Fruit fly (Drosophila melanogaster) whole organism, embryonic: Measurements from ENCODE around the gene CG14395.

Experiments
- Awh ChIP-seq: fragments of 200-800 bp; sonication (Bioruptor generic); IDR thresholded peaks from 2 replicates; pipeline ENCODE4, ENCODE4 v1.3.6; 2022; ENCODE audit warnings: missing biosample characterization, missing genetic modification characterization
- Bgb ChIP-seq: fragments of 200-800 bp; sonication (Bioruptor generic); IDR thresholded peaks from 2 replicates; pipeline ENCODE4 v1.3.6; 2022; ENCODE audit warnings: missing biosample characterization, missing genetic modification characterization; ENCODE audit not compliant: partially characterized antibody
- BtbVII ChIP-seq: fragments of 200-800 bp; sonication (Bioruptor generic); optimal IDR thresholded peaks from 3 replicates; lab custom pipeline; 2017; ENCODE audit warnings: missing biosample characterization, mild to moderate bottlenecking, missing genetic modification characterization
- CG10321 ChIP-seq: fragments of 200-800 bp; sonication (Bioruptor generic); IDR thresholded peaks from 2 replicates; pipeline ENCODE4 v1.3.6; 2022; ENCODE audit warnings: missing biosample characterization, missing genetic modification characterization
- CG10979 ChIP-seq: fragments of 200-800 bp; sonication (Bioruptor generic); optimal IDR thresholded peaks from 2 replicates; lab custom pipeline; 2018; ENCODE audit warnings: missing biosample characterization, mild to moderate bottlenecking, missing genetic modification characterization, moderate library complexity
- CG11247 ChIP-seq: fragments of 200-800 bp; sonication (Bioruptor generic); IDR thresholded peaks from 2 replicates; pipeline ENCODE4 v1.3.6; 2022; ENCODE audit warnings: missing biosample characterization, missing genetic modification characterization
- CG12155 ChIP-seq: fragments of 200-800 bp; sonication (Bioruptor generic); optimal IDR thresholded peaks from 3 replicates; lab custom pipeline; 2016; ENCODE audit warnings: missing biosample characterization, missing genetic modification characterization
- CG1529 ChIP-seq: fragments of 200-800 bp; sonication (Bioruptor generic); optimal IDR thresholded peaks from 3 replicates; lab custom pipeline; 2018; ENCODE audit warnings: missing biosample characterization, missing genetic modification characterization
- CG1602 ChIP-seq: fragments of 200-800 bp; sonication (Bioruptor generic); optimal IDR thresholded peaks from 3 replicates; lab custom pipeline; 2016; ENCODE audit warnings: missing biosample characterization, missing genetic modification characterization
- CG16813 ChIP-seq: fragments of 200-800 bp; sonication (Bioruptor generic); IDR thresholded peaks from 3 replicates; pipeline ENCODE4 v1.3.6; 2022; ENCODE audit warnings: missing biosample characterization, missing genetic modification characterization; ENCODE audit not compliant: partially characterized antibody
- CG17385 ChIP-seq: fragments of 200-800 bp; sonication (Bioruptor generic); optimal IDR thresholded peaks from 3 replicates; lab custom pipeline; 2018; ENCODE audit warnings: missing biosample characterization, mild to moderate bottlenecking, missing genetic modification characterization
- CG30431 ChIP-seq: fragments of 200-800 bp; sonication (Bioruptor generic); optimal IDR thresholded peaks from 2 replicates; lab custom pipeline; 2017; ENCODE audit warnings: missing biosample characterization, missing genetic modification characterization
- CG33557 ChIP-seq: fragments of 200-800 bp; sonication (Bioruptor generic); optimal IDR thresholded peaks from 2 replicates; lab custom pipeline; 2019; ENCODE audit warnings: missing biosample characterization, mild to moderate bottlenecking, missing genetic modification characterization, moderate library complexity
- CG4360 ChIP-seq: fragments of 200-800 bp; sonication (Bioruptor generic); IDR thresholded peaks from 2 replicates; pipeline ENCODE4 v1.3.6; 2022; ENCODE audit warnings: missing biosample characterization, missing genetic modification characterization
- CG7928 ChIP-seq: fragments of 200-800 bp; sonication (Bioruptor generic); optimal IDR thresholded peaks from 2 replicates; lab custom pipeline; 2017; ENCODE audit warnings: missing biosample characterization, mild to moderate bottlenecking, missing genetic modification characterization
- CG8924 ChIP-seq: fragments of 200-800 bp; optimal IDR thresholded peaks from 3 replicates; lab custom pipeline; 2019; ENCODE audit warnings: missing biosample characterization, mild to moderate bottlenecking, missing genetic modification characterization, moderate library complexity
- CG9817 ChIP-seq: fragments of 200-800 bp; sonication (Bioruptor generic); optimal IDR thresholded peaks from 2 replicates; lab custom pipeline; 2018; ENCODE audit warnings: missing biosample characterization, mild to moderate bottlenecking, missing genetic modification characterization, moderate library complexity
- Ets97D ChIP-seq: fragments of 200-800 bp; sonication (Bioruptor generic); optimal IDR thresholded peaks from 3 replicates; lab custom pipeline; 2016; ENCODE audit warnings: missing biosample characterization, missing genetic modification characterization
- HHEX ChIP-seq: fragments of 200-800 bp; sonication (Bioruptor generic); optimal IDR thresholded peaks from 3 replicates; lab custom pipeline; 2017; ENCODE audit warnings: missing biosample characterization, mild to moderate bottlenecking, missing genetic modification characterization, missing genetic modification reagents
- HLH3B ChIP-seq: fragments of 200-800 bp; sonication (Bioruptor generic); IDR thresholded peaks from 2 replicates; pipeline ENCODE4 v1.3.6; 2022; ENCODE audit warnings: missing biosample characterization, missing genetic modification characterization
- Hand ChIP-seq: fragments of 200-800 bp; sonication (Bioruptor generic); optimal IDR thresholded peaks from 2 replicates; lab custom pipeline; 2017; ENCODE audit warnings: mild to moderate bottlenecking, missing biosample characterization, missing genetic modification reagents, missing genetic modification characterization
- HmgZ ChIP-seq: fragments of 200-800 bp; sonication (Bioruptor generic); optimal IDR thresholded peaks from 2 replicates; lab custom pipeline; 2018; ENCODE audit warnings: missing biosample characterization, mild to moderate bottlenecking, missing genetic modification characterization
- NfI ChIP-seq: fragments of 200-800 bp; sonication (Bioruptor generic); optimal IDR thresholded peaks from 3 replicates; lab custom pipeline; 2018; ENCODE audit warnings: missing biosample characterization, mild to moderate bottlenecking, missing genetic modification characterization, moderate library complexity
- Oli ChIP-seq: fragments of 200-800 bp; sonication (Bioruptor generic); optimal IDR thresholded peaks from 2 replicates; lab custom pipeline; 2018; ENCODE audit warnings: missing biosample characterization, mild to moderate bottlenecking, missing genetic modification characterization, moderate library complexity
- Ravus ChIP-seq: fragments of 200-800 bp; sonication (Bioruptor generic); IDR thresholded peaks from 2 replicates; pipeline ENCODE4 v1.3.6; 2022; ENCODE audit warnings: missing biosample characterization, missing genetic modification characterization
- Sox102F ChIP-seq: fragments of 200-800 bp; sonication (Bioruptor generic); optimal IDR thresholded peaks from 2 replicates; lab custom pipeline; 2018; ENCODE audit warnings: missing biosample characterization, mild to moderate bottlenecking, missing genetic modification characterization, moderate library complexity
- Trl ChIP-seq, 3 experiments: fragments of >200 bp in 2 of 3; fragments of 200-800 bp in 1 of 3; sonication (Bioruptor generic) in 1 of 3; optimal IDR thresholded peaks; 2 replicates in 1 of 3; 3 replicates in 2 of 3; lab custom pipeline; 2016 to 2017; ENCODE audit warnings: missing biosample characterization in 1 of 3, missing genetic modification characterization in 1 of 3
- aop ChIP-seq: fragments of 200-800 bp; sonication (Bioruptor generic); IDR thresholded peaks from 2 replicates; pipeline ENCODE4 v1.3.6; 2022; ENCODE audit warnings: missing biosample characterization, missing genetic modification characterization
- ash1 ChIP-seq: fragments of 200-800 bp; sonication (Bioruptor generic); optimal IDR thresholded peaks from 2 replicates; lab custom pipeline; 2018; ENCODE audit warnings: missing biosample characterization, mild to moderate bottlenecking, missing genetic modification characterization
- ato ChIP-seq: fragments of 200-800 bp; sonication (Bioruptor generic); IDR thresholded peaks from 2 replicates; pipeline ENCODE4 v1.3.6; 2022; ENCODE audit warnings: missing biosample characterization, missing genetic modification characterization; ENCODE audit not compliant: partially characterized antibody
- bab2 ChIP-seq: fragments of 200-800 bp; sonication (Bioruptor generic); optimal IDR thresholded peaks from 2 replicates; lab custom pipeline; 2016; ENCODE audit warnings: missing biosample characterization, missing genetic modification characterization
- bsh ChIP-seq, 2 experiments: fragments of 200-800 bp; sonication (Bioruptor generic); optimal IDR thresholded peaks; 2 replicates each; lab custom pipeline; 2017 to 2018; ENCODE audit warnings: mild to moderate bottlenecking in 2 of 2, missing biosample characterization in 2 of 2, missing genetic modification characterization in 2 of 2, moderate library complexity in 1 of 2
- dan ChIP-seq: fragments of 200-800 bp; sonication (Bioruptor generic); IDR thresholded peaks from 2 replicates; pipeline ENCODE4 v1.3.6; 2022; ENCODE audit warnings: missing biosample characterization, missing genetic modification characterization
- eve ChIP-seq, 2 experiments: fragments of >200 bp; optimal IDR thresholded peaks; 2 replicates each; lab custom pipeline; 2017; ENCODE audit warnings: missing biosample characterization in 2 of 2, missing genetic modification characterization in 2 of 2
- ftz-f1 ChIP-seq: fragments of 200-800 bp; sonication (Bioruptor generic); optimal IDR thresholded peaks from 2 replicates; lab custom pipeline; 2016; ENCODE audit warnings: missing biosample characterization, missing genetic modification characterization
- knrl ChIP-seq: fragments of 200-800 bp; sonication (Bioruptor generic); IDR thresholded peaks from 3 replicates; pipeline ENCODE4 v1.3.6; 2022; ENCODE audit warnings: missing biosample characterization, missing genetic modification characterization; ENCODE audit not compliant: partially characterized antibody
- lmd ChIP-seq: fragments of 200-800 bp; sonication (Bioruptor generic); IDR thresholded peaks from 2 replicates; pipeline ENCODE4 v1.3.6; 2022; ENCODE audit warnings: missing biosample characterization, missing genetic modification characterization
- nau ChIP-seq: fragments of 200-800 bp; sonication (Bioruptor generic); optimal IDR thresholded peaks from 3 replicates; lab custom pipeline; 2017; ENCODE audit warnings: missing biosample characterization, mild to moderate bottlenecking, missing genetic modification characterization, missing genetic modification reagents
- pb ChIP-seq: fragments of 200-800 bp; sonication (Bioruptor generic); optimal IDR thresholded peaks from 3 replicates; lab custom pipeline; 2016; ENCODE audit warnings: missing biosample characterization, missing genetic modification characterization
- pho ChIP-seq: fragments of 200-800 bp; sonication (Bioruptor generic); optimal IDR thresholded peaks from 2 replicates; lab custom pipeline; 2016; ENCODE audit warnings: missing biosample characterization, missing genetic modification characterization
- sc ChIP-seq, 3 experiments: fragments of >200 bp in 2 of 3; fragments of 200-800 bp in 1 of 3; sonication (Bioruptor generic) in 1 of 3; optimal IDR thresholded peaks; 2 replicates in 2 of 3; 3 replicates in 1 of 3; lab custom pipeline; 2017; ENCODE audit warnings: mild to moderate bottlenecking in 1 of 3, missing biosample characterization in 1 of 3, missing genetic modification characterization in 1 of 3, missing genetic modification reagents in 1 of 3
- sens ChIP-seq: fragments of 200-800 bp; sonication (Bioruptor generic); peaks from one replicate; lab custom pipeline; 2016; ENCODE audit warnings: missing biosample characterization, missing genetic modification characterization
- seq ChIP-seq: fragments of 200-800 bp; sonication (Bioruptor generic); IDR thresholded peaks from 2 replicates; pipeline ENCODE4 v1.3.6; 2022; ENCODE audit warnings: missing biosample characterization, missing genetic modification characterization
- toy ChIP-seq: fragments of 200-800 bp; sonication (Bioruptor generic); IDR thresholded peaks from 2 replicates; pipeline ENCODE4 v1.3.6; 2022; ENCODE audit warnings: missing biosample characterization, missing genetic modification characterization
- trem ChIP-seq: fragments of 200-800 bp; optimal IDR thresholded peaks from 3 replicates; lab custom pipeline; 2019; ENCODE audit warnings: missing biosample characterization, mild to moderate bottlenecking, missing genetic modification characterization, moderate library complexity
- vfl ChIP-seq: fragments of 200-800 bp; sonication (Bioruptor generic); optimal IDR thresholded peaks from 2 replicates; lab custom pipeline; 2016; ENCODE audit warnings: missing biosample characterization, missing genetic modification characterization
- vvl ChIP-seq: fragments of 200-800 bp; sonication (Bioruptor generic); IDR thresholded peaks from 2 replicates; pipeline ENCODE4 v1.3.6; 2022; ENCODE audit warnings: missing biosample characterization, missing genetic modification characterization
- wor ChIP-seq: fragments of 200-800 bp; sonication (Bioruptor generic); IDR thresholded peaks from 2 replicates; pipeline ENCODE4 v1.3.6; 2022; ENCODE audit warnings: missing biosample characterization, missing genetic modification characterization
- zen ChIP-seq: fragments of 200-800 bp; sonication (Bioruptor generic); optimal IDR thresholded peaks from 3 replicates; lab custom pipeline; 2018; ENCODE audit warnings: missing biosample characterization, mild to moderate bottlenecking, missing genetic modification characterization, moderate library complexity

The CG14395 gene

dm6 chr3R:12722392-12722914, 59.8 kb downstream of the CG14395 start, which contains the start of gene Men (continued):
- no peak for TF ChIP-seq zen
- TF ChIP-seq Ravus = no peak
- TF ChIP-seq eve (GFP tag; optimal IDR thresholded peaks at IDR 0.05; lab: Kevin White, UChicago) = peak in 1 of 2 experiments; percentile 32
- no peak for TF ChIP-seq sc (optimal IDR thresholded peaks at IDR 0.05; lab: Kevin White, UChicago)
- peak; percentile 41 for TF ChIP-seq sc (GFP tag; optimal IDR thresholded peaks at IDR 0.05; lab: Kevin White, UChicago)
- no peak for TF ChIP-seq CG7928
- no peak for TF ChIP-seq bab2
- TF ChIP-seq CG1602 = peak; percentile 26
- peak; percentile 72 for TF ChIP-seq vvl (GFP tag; lab: Robert Waterston, UW)
- TF ChIP-seq Bgb (GFP tag; lab: Robert Waterston, UW) = no peak
- TF ChIP-seq CG9817 (tag; lab: Kevin White, UChicago) = peak; percentile 62
- TF ChIP-seq ftz-f1 (GFP tag; lab: Kevin White, UChicago) = no peak
- TF ChIP-seq NfI (GFP tag; lab: Kevin White, UChicago) = peak; percentile 27
- TF ChIP-seq sens (GFP tag; lab: Kevin White, UChicago) = peak; percentile 82
- TF ChIP-seq CG16813 (GFP tag; lab: Robert Waterston, UW) = no peak
- no peak for TF ChIP-seq Hand (GFP tag; lab: Kevin White, UChicago)
- no peak for TF ChIP-seq dan (GFP tag; lab: Robert Waterston, UW)
- no peak for TF ChIP-seq pb
- TF ChIP-seq CG1529 = peak; percentile 25
- TF ChIP-seq aop = no peak
- peak; percentile 52 for TF ChIP-seq lmd
- TF ChIP-seq CG10979 (tag; lab: Kevin White, UChicago) = peak; percentile 62
- TF ChIP-seq Awh (GFP tag; lab: Robert Waterston, UW) = 0 out of 2 replicates have a peak, but pooled peaks have one; percentile 43
- TF ChIP-seq CG4360 = peak; percentile 13; the same call in 1 of the 2 replicates
- no peak for TF ChIP-seq vfl
- no peak for TF ChIP-seq ash1 (GFP tag; lab: Kevin White, UChicago)
- peak; percentile 38; the same call in 1 of the 2 replicates for TF ChIP-seq CG11247 (GFP tag; lab: Robert Waterston, UW)
- peak; percentile 28 for TF ChIP-seq BtbVII (GFP tag; lab: Kevin White, UChicago)
- no peak for TF ChIP-seq CG30431 (GFP tag; lab: Kevin White, UChicago)
- TF ChIP-seq Sox102F (GFP tag; lab: Kevin White, UChicago) = peak; percentile 73
- TF ChIP-seq CG17385 (GFP tag; lab: Kevin White, UChicago) = peak; percentile 62
- TF ChIP-seq trem (tag; lab: Kevin White, UChicago) = peak; percentile 11
- TF ChIP-seq CG33557 = peak; percentile 31
- TF ChIP-seq bsh (GFP tag; optimal IDR thresholded peaks at IDR 0.05; lab: Kevin White, UChicago) = peak in 1 of 2 experiments; percentile 48
- no peak for TF ChIP-seq pho (GFP tag; lab: Kevin White, UChicago)
- TF ChIP-seq HLH3B (GFP tag; lab: Robert Waterston, UW) = peak; percentile 66
- TF ChIP-seq toy (GFP tag; lab: Robert Waterston, UW) = no peak
- TF ChIP-seq Trl (optimal IDR thresholded peaks at IDR 0.05; lab: Kevin White, UChicago) = no peak
- no peak for TF ChIP-seq Trl (GFP tag; optimal IDR thresholded peaks at IDR 0.05; lab: Kevin White, UChicago)
- TF ChIP-seq CG10321 (GFP tag; lab: Robert Waterston, UW) = no peak
- no peak for TF ChIP-seq ato (GFP tag; lab: Robert Waterston, UW)
- TF ChIP-seq wor (GFP tag; lab: Robert Waterston, UW) = peak; percentile 10; the same call in 1 of the 2 replicates
- peak; percentile 39 for TF ChIP-seq HHEX (GFP tag; lab: Kevin White, UChicago)
- peak; percentile 8 for TF ChIP-seq HmgZ (tag; lab: Kevin White, UChicago)
- peak; percentile 59 for TF ChIP-seq seq
- TF ChIP-seq Oli = peak; percentile 75
- peak; percentile 13 for TF ChIP-seq CG12155 (GFP tag; lab: Kevin White, UChicago)
- TF ChIP-seq Ets97D (GFP tag; lab: Kevin White, UChicago) = no peak
- TF ChIP-seq knrl (GFP tag; lab: Robert Waterston, UW) = no peak
- TF ChIP-seq CG8924 (tag; lab: Kevin White, UChicago) = peak; percentile 67
- no peak for TF ChIP-seq nau (GFP tag; lab: Kevin White, UChicago)
